Fruit fly (Drosophila melanogaster) whole organism, embryonic: ENCODE data around the gene Gk2.

Experiments used
- CG1647 ChIP-seq: fragments of 200-800 bp; sonication (Bioruptor generic); optimal IDR thresholded peaks from 3 replicates; lab custom pipeline; 2016; ENCODE audit warnings: missing biosample characterization, missing genetic modification characterization
- CG6254 ChIP-seq: fragments of 200-800 bp; sonication (Bioruptor generic); optimal IDR thresholded peaks from 3 replicates; lab custom pipeline; 2017; ENCODE audit warnings: mild to moderate bottlenecking, missing biosample characterization, missing genetic modification reagents, missing genetic modification characterization

Gene Gk2

dm6 chr3L:1794164-1794942 is 56.1 kb downstream of the Gk2 start (continued):
- TF ChIP-seq CG1647 (no peak), CG6254 (GFP tag; lab: Kevin White, UChicago) (no peak)
